Worm (Caenorhabditis elegans) whole organism, L1 larva: ENCODE results near the gene dos-3.

Experiments used
- C04F5.9 ChIP-seq: sonication (generic microtip); optimal IDR thresholded peaks from 2 replicates; lab custom pipeline; 2016; ENCODE audit warnings: missing genetic modification characterization, missing compliant biosample characterization
- C16A3.4 ChIP-seq: fragments of 150-350 bp; optimal IDR thresholded peaks from 2 replicates; lab custom pipeline; 2014; ENCODE audit warnings: missing biosample characterization, missing genetic modification characterization
- C34B4.2 ChIP-seq: sonication (generic microtip); optimal IDR thresholded peaks from 2 replicates; lab custom pipeline; 2017; ENCODE audit warnings: mild to moderate bottlenecking, missing genetic modification characterization, missing compliant biosample characterization
- Y116A8C.19 ChIP-seq: sonication (generic microtip); optimal IDR thresholded peaks from 2 replicates; lab custom pipeline; 2016; ENCODE audit warnings: missing compliant biosample characterization, missing genetic modification characterization, borderline replicate concordance
- ceh-8 ChIP-seq: fragments of 200-800 bp; sonication (Bioruptor generic); optimal IDR thresholded peaks from 2 replicates; lab custom pipeline; 2018; ENCODE audit warnings: mild to moderate bottlenecking, missing genetic modification characterization, moderate library complexity, missing compliant biosample characterization
- ceh-88 ChIP-seq: fragments of 200-800 bp; sonication (Bioruptor generic); IDR thresholded peaks from 2 replicates; pipeline ENCODE4 v1.3.6; 2022; ENCODE audit warnings: missing genetic modification characterization, missing compliant biosample characterization
- ceh-90 ChIP-seq: sonication (generic microtip); optimal IDR thresholded peaks from 2 replicates; lab custom pipeline; 2016; ENCODE audit warnings: missing genetic modification characterization, missing compliant biosample characterization
- dpl-1 ChIP-seq, 3 experiments: fragments of 150-350 bp in 2 of 3; sonication (generic microtip) in 1 of 3; optimal IDR thresholded peaks; 2 replicates each; lab custom pipeline; 2014 to 2017; ENCODE audit warnings: missing biosample characterization in 3 of 3, missing genetic modification characterization in 3 of 3, missing genetic modification reagents in 3 of 3
- egl-27 ChIP-seq, 2 experiments: fragments of 150-350 bp in 1 of 2; sonication (generic microtip); optimal IDR thresholded peaks; 3 replicates each; lab custom pipeline; 2017 to 2018; ENCODE audit warnings: missing biosample characterization in 2 of 2, missing genetic modification characterization in 2 of 2, missing genetic modification reagents in 2 of 2
- elt-2 ChIP-seq: sonication (generic microtip); optimal IDR thresholded peaks from 2 replicates; lab custom pipeline; 2016; ENCODE audit warnings: missing genetic modification characterization, mild to moderate bottlenecking, inconsistent platforms, missing compliant biosample characterization, missing genetic modification reagents
- elt-3 ChIP-seq, 6 experiments: fragments of 150-350 bp in 1 of 6; sonication (generic microtip); optimal IDR thresholded peaks; 2 replicates each; lab custom pipeline; 2017 to 2018; ENCODE audit warnings: missing biosample characterization in 6 of 6, missing genetic modification characterization in 6 of 6, inconsistent platforms in 1 of 6
- fkh-10 ChIP-seq: sonication (generic microtip); optimal IDR thresholded peaks from 2 replicates; lab custom pipeline; 2017; ENCODE audit warnings: missing biosample characterization, missing genetic modification reagents, missing genetic modification characterization
- fos-1 ChIP-seq: fragments of 150-350 bp; optimal IDR thresholded peaks from 2 replicates; lab custom pipeline; 2014; ENCODE audit warnings: missing biosample characterization, missing genetic modification characterization
- hlh-4 ChIP-seq: sonication (generic microtip); optimal IDR thresholded peaks from 2 replicates; lab custom pipeline; 2016; ENCODE audit warnings: mild to moderate bottlenecking, missing genetic modification characterization, missing compliant biosample characterization
- hpl-2 ChIP-seq: fragments of 150-350 bp; optimal IDR thresholded peaks from 2 replicates; lab custom pipeline; 2014; ENCODE audit warnings: missing biosample characterization, missing genetic modification reagents, missing genetic modification characterization
- isw-1 ChIP-seq: fragments of 200-800 bp; sonication (Bioruptor generic); IDR thresholded peaks from 2 replicates; pipeline ENCODE4 v1.3.6; 2022; ENCODE audit warnings: missing genetic modification characterization, missing compliant biosample characterization
- jun-1 ChIP-seq: fragments of 150-350 bp; optimal IDR thresholded peaks from 2 replicates; lab custom pipeline; 2014; ENCODE audit warnings: missing biosample characterization, missing genetic modification reagents, missing genetic modification characterization
- lin-15B ChIP-seq: fragments of 150-350 bp; sonication (generic microtip); optimal IDR thresholded peaks from 3 replicates; lab custom pipeline; 2014; ENCODE audit warnings: missing biosample characterization, missing genetic modification characterization
- lin-39 ChIP-seq: fragments of 150-350 bp; optimal IDR thresholded peaks from 2 replicates; lab custom pipeline; 2014; ENCODE audit warnings: missing biosample characterization, missing genetic modification reagents, missing genetic modification characterization
- lsy-2 ChIP-seq, 2 experiments: fragments of 150-350 bp; optimal IDR thresholded peaks; 2 replicates each; lab custom pipeline; 2014; ENCODE audit warnings: missing biosample characterization in 2 of 2, missing genetic modification characterization in 2 of 2
- mep-1 ChIP-seq: fragments of 150-350 bp; optimal IDR thresholded peaks from 2 replicates; lab custom pipeline; 2014; ENCODE audit warnings: missing biosample characterization, missing genetic modification characterization
- nhr-12 ChIP-seq: sonication (generic microtip); optimal IDR thresholded peaks from 2 replicates; lab custom pipeline; 2017; ENCODE audit warnings: missing biosample characterization, missing genetic modification characterization
- nhr-19 ChIP-seq: fragments of 200-800 bp; sonication (Bioruptor generic); conservative IDR thresholded peaks from 2 replicates; pipeline ENCODE4 v1.3.6; 2022; ENCODE audit warnings: missing genetic modification characterization, missing compliant biosample characterization
- nhr-20 ChIP-seq: sonication (generic microtip); optimal IDR thresholded peaks from 2 replicates; lab custom pipeline; 2016; ENCODE audit warnings: mild to moderate bottlenecking, missing genetic modification characterization, missing compliant biosample characterization
- nhr-28 ChIP-seq: fragments of 150-350 bp; optimal IDR thresholded peaks from 2 replicates; lab custom pipeline; 2014; ENCODE audit warnings: missing biosample characterization, missing genetic modification characterization
- nhr-47 ChIP-seq: sonication (generic microtip); optimal IDR thresholded peaks from 2 replicates; lab custom pipeline; 2016; ENCODE audit warnings: mild to moderate bottlenecking, missing genetic modification characterization, moderate library complexity, missing compliant biosample characterization
- nhr-85 ChIP-seq: sonication (generic microtip); peaks from one replicate; lab custom pipeline; 2016; ENCODE audit warnings: missing genetic modification characterization, inconsistent platforms, missing compliant biosample characterization
- pag-3 ChIP-seq: sonication (generic microtip); optimal IDR thresholded peaks from 2 replicates; lab custom pipeline; 2017; ENCODE audit warnings: missing genetic modification characterization, mild to moderate bottlenecking, missing compliant biosample characterization, antibody characterized with exemption, borderline replicate concordance; ENCODE audit not compliant: insufficient read depth
- pax-3 ChIP-seq: fragments of 200-800 bp; sonication (Bioruptor generic); optimal IDR thresholded peaks from 2 replicates; lab custom pipeline; 2018; ENCODE audit warnings: mild to moderate bottlenecking, missing genetic modification characterization, moderate library complexity, missing compliant biosample characterization
- sox-4 ChIP-seq: sonication (generic microtip); optimal IDR thresholded peaks from 2 replicates; lab custom pipeline; 2016; ENCODE audit warnings: missing genetic modification characterization, missing compliant biosample characterization
- sup-37 ChIP-seq: fragments of 200-800 bp; sonication (Bioruptor generic); optimal IDR thresholded peaks from 2 replicates; lab custom pipeline; 2018; ENCODE audit warnings: mild to moderate bottlenecking, missing genetic modification characterization, missing compliant biosample characterization
- swsn-7 ChIP-seq: sonication (generic microtip); optimal IDR thresholded peaks from 2 replicates; lab custom pipeline; 2016; ENCODE audit warnings: missing genetic modification characterization, missing compliant biosample characterization
- tbx-2 ChIP-seq: sonication (generic microtip); optimal IDR thresholded peaks from 2 replicates; lab custom pipeline; 2016; ENCODE audit warnings: missing genetic modification characterization, missing compliant biosample characterization
- tlp-1 ChIP-seq: fragments of 150-350 bp; optimal IDR thresholded peaks from 2 replicates; lab custom pipeline; 2014; ENCODE audit warnings: missing biosample characterization, missing genetic modification characterization
- unc-130 ChIP-seq: fragments of 150-350 bp; optimal IDR thresholded peaks from 2 replicates; lab custom pipeline; 2017; ENCODE audit warnings: missing biosample characterization, missing genetic modification characterization, inconsistent platforms
- unc-62 ChIP-seq: fragments of 150-350 bp; optimal IDR thresholded peaks from 2 replicates; lab custom pipeline; 2014; ENCODE audit warnings: missing biosample characterization, missing genetic modification reagents, missing genetic modification characterization
- unc-86 ChIP-seq: sonication (generic microtip); optimal IDR thresholded peaks from 2 replicates; lab custom pipeline; 2016; ENCODE audit warnings: missing genetic modification characterization, missing compliant biosample characterization
- unc-98 ChIP-seq: fragments of 200-800 bp; sonication (Bioruptor generic); IDR thresholded peaks from 2 replicates; pipeline ENCODE4 v1.3.6; 2022; ENCODE audit warnings: missing genetic modification characterization, missing compliant biosample characterization
- xbp-1 ChIP-seq: sonication (generic microtip); optimal IDR thresholded peaks from 2 replicates; lab custom pipeline; 2016; ENCODE audit warnings: missing genetic modification characterization, missing compliant biosample characterization
- ztf-11 ChIP-seq, 2 experiments: sonication (generic microtip); optimal IDR thresholded peaks; 2 replicates each; lab custom pipeline; 2016 to 2017; ENCODE audit warnings: missing genetic modification characterization in 2 of 2, missing biosample characterization in 1 of 2, missing compliant biosample characterization in 1 of 2
- ztf-4 ChIP-seq: fragments of 150-350 bp; optimal IDR thresholded peaks from 2 replicates; lab custom pipeline; 2014; ENCODE audit warnings: missing biosample characterization, missing genetic modification characterization

Gene dos-3

ce11 chrIII:833711-834442, 5.5 kb downstream of the dos-3 start (continued):
- peak; percentile 83 for TF ChIP-seq isw-1
- TF ChIP-seq unc-98 (GFP tag; lab: Robert Waterston, UW): no peak; the same call in 1 of the 2 replicates
- peak; percentile 85 for TF ChIP-seq fos-1 (tag; lab: Kevin White, UChicago)
- TF ChIP-seq nhr-85: peak; percentile 97
- no peak for TF ChIP-seq C34B4.2 (tag; lab: Kevin White, UChicago)
- no peak for TF ChIP-seq C04F5.9 (tag; lab: Kevin White, UChicago)
- peak; percentile 67 to 68 (median 67) for TF ChIP-seq dpl-1 (GFP tag; optimal IDR thresholded peaks at IDR 0.05; lab: Kevin White, UChicago)
- TF ChIP-seq sox-4 (tag; lab: Kevin White, UChicago): no peak
- peak; percentile 32 for TF ChIP-seq ceh-8 (GFP tag; lab: Kevin White, UChicago)
- TF ChIP-seq sup-37: peak; percentile 45
- no peak for TF ChIP-seq hlh-4 (tag; lab: Kevin White, UChicago)
- peak; percentile 81 for TF ChIP-seq fkh-10 (GFP tag; lab: Kevin White, UChicago)
- TF ChIP-seq tlp-1 (tag; lab: Kevin White, UChicago): no peak
- TF ChIP-seq unc-62 (GFP tag; lab: Kevin White, UChicago): no peak
- TF ChIP-seq nhr-28 (tag; lab: Kevin White, UChicago): no peak
- peak; percentile 94 for TF ChIP-seq C16A3.4 (tag; lab: Kevin White, UChicago)
- peak; percentile 80 for TF ChIP-seq unc-86 (tag; lab: Kevin White, UChicago)
- peak; percentile 37 for TF ChIP-seq ztf-4 (tag; lab: Kevin White, UChicago)
- TF ChIP-seq lsy-2 (tag; optimal IDR thresholded peaks at IDR 0.05; lab: Kevin White, UChicago): peak; percentile 81 to 95
- TF ChIP-seq ceh-88 (GFP tag; lab: Robert Waterston, UW): peak; percentile 45; the same call in 1 of the 2 replicates
- peak; percentile 63 for TF ChIP-seq elt-2 (tag; lab: Kevin White, UChicago)
- no peak for TF ChIP-seq lin-15B (tag; lab: Kevin White, UChicago)
- TF ChIP-seq hpl-2 (GFP tag; lab: Kevin White, UChicago): peak; percentile 56
- peak; percentile 93 for TF ChIP-seq mep-1 (tag; lab: Kevin White, UChicago)
- TF ChIP-seq xbp-1 (tag; lab: Kevin White, UChicago): peak; percentile 82
- TF ChIP-seq nhr-19 (GFP tag; lab: Robert Waterston, UW): peak; percentile 83
- TF ChIP-seq tbx-2: peak; percentile 86
- peak; percentile 93 for TF ChIP-seq swsn-7
- peak; percentile 91 for TF ChIP-seq nhr-20 (tag; lab: Kevin White, UChicago)
- no peak for TF ChIP-seq pag-3 (tag; lab: Kevin White, UChicago)
- no peak for TF ChIP-seq Y116A8C.19 (tag; lab: Kevin White, UChicago)
- TF ChIP-seq unc-130 (tag; lab: Kevin White, UChicago): peak; percentile 80
- peak; percentile 95 for TF ChIP-seq jun-1 (tag; lab: Kevin White, UChicago)
- peak in 5 of 6 experiments; percentile 5 to 84 (median 65) for TF ChIP-seq elt-3 (tag; optimal IDR thresholded peaks at IDR 0.05; lab: Kevin White, UChicago)
- TF ChIP-seq nhr-47 (tag; lab: Kevin White, UChicago): peak; percentile 91
- no peak for TF ChIP-seq lin-39 (tag; lab: Kevin White, UChicago)
- TF ChIP-seq nhr-12 (tag; lab: Kevin White, UChicago): no peak
- TF ChIP-seq pax-3 (tag; lab: Kevin White, UChicago): peak; percentile 70
- TF ChIP-seq ztf-11 (tag; optimal IDR thresholded peaks at IDR 0.05; lab: Kevin White, UChicago): peak in 1 of 2 experiments; percentile 11
- TF ChIP-seq egl-27 (tag; optimal IDR thresholded peaks at IDR 0.05; lab: Kevin White, UChicago): peak; percentile 74 to 78
- TF ChIP-seq ceh-90 (tag; lab: Kevin White, UChicago): peak; percentile 43
